Worm (Caenorhabditis elegans) whole organism, late embryonic: ENCODE measurements around the gene dgk-5.

Experiments used
- F13H6.1 ChIP-seq: sonication (generic microtip); optimal IDR thresholded peaks from 2 replicates; lab custom pipeline; 2016; ENCODE audit warnings: missing genetic modification characterization, missing compliant biosample characterization
- K02D7.2 ChIP-seq: sonication (generic microtip); optimal IDR thresholded peaks from 2 replicates; lab custom pipeline; 2017; ENCODE audit warnings: mild to moderate bottlenecking, missing genetic modification characterization, missing compliant biosample characterization
- T23F11.4 ChIP-seq: fragments of 200-800 bp; sonication (Bioruptor generic); optimal IDR thresholded peaks from 2 replicates; lab custom pipeline; 2018; ENCODE audit warnings: mild to moderate bottlenecking, missing genetic modification characterization, missing compliant biosample characterization
- Y22D7AL.16 ChIP-seq: sonication (generic microtip); optimal IDR thresholded peaks from 2 replicates; lab custom pipeline; 2016; ENCODE audit warnings: missing genetic modification characterization, missing compliant biosample characterization
- ama-1 ChIP-seq: fragments of 150-350 bp; optimal IDR thresholded peaks from 2 replicates; lab custom pipeline; 2014
- ceh-14 ChIP-seq: sonication (generic microtip); optimal IDR thresholded peaks from 2 replicates; lab custom pipeline; 2016; ENCODE audit warnings: missing genotype, missing genetic modification characterization, missing compliant biosample characterization
- ceh-18 ChIP-seq: sonication (generic microtip); optimal IDR thresholded peaks from 2 replicates; lab custom pipeline; 2016; ENCODE audit warnings: missing genetic modification characterization, missing compliant biosample characterization
- ceh-22 ChIP-seq: sonication (generic microtip); optimal IDR thresholded peaks from 2 replicates; lab custom pipeline; 2017; ENCODE audit warnings: missing biosample characterization, missing genetic modification characterization
- ceh-24 ChIP-seq: sonication (generic microtip); optimal IDR thresholded peaks from 2 replicates; lab custom pipeline; 2016; ENCODE audit warnings: mild to moderate bottlenecking, missing genetic modification characterization, missing compliant biosample characterization
- ceh-30 ChIP-seq: fragments of 150-350 bp; optimal IDR thresholded peaks from 2 replicates; lab custom pipeline; 2014; ENCODE audit warnings: missing biosample characterization, missing genetic modification characterization
- ceh-31 ChIP-seq: sonication (generic microtip); optimal IDR thresholded peaks from 2 replicates; lab custom pipeline; 2016; ENCODE audit warnings: missing genetic modification characterization, missing compliant biosample characterization
- ceh-34 ChIP-seq: sonication (generic microtip); optimal IDR thresholded peaks from 2 replicates; lab custom pipeline; 2016; ENCODE audit warnings: mild to moderate bottlenecking, missing genetic modification characterization, missing compliant biosample characterization
- ceh-45 ChIP-seq: fragments of 200-800 bp; sonication (Bioruptor generic); IDR thresholded peaks from 2 replicates; pipeline ENCODE4 v1.3.6; 2022; ENCODE audit warnings: missing genetic modification reagents, missing genetic modification characterization, missing compliant biosample characterization
- ceh-48 ChIP-seq: sonication (generic microtip); optimal IDR thresholded peaks from 2 replicates; lab custom pipeline; 2016; ENCODE audit warnings: missing genetic modification characterization, inconsistent platforms, missing compliant biosample characterization
- ceh-9 ChIP-seq: sonication (generic microtip); optimal IDR thresholded peaks from 2 replicates; lab custom pipeline; 2016; ENCODE audit warnings: mild to moderate bottlenecking, missing genetic modification characterization, inconsistent platforms, missing compliant biosample characterization
- che-1 ChIP-seq: sonication (generic microtip); optimal IDR thresholded peaks from 2 replicates; lab custom pipeline; 2016; ENCODE audit warnings: mild to moderate bottlenecking, missing genetic modification characterization, missing compliant biosample characterization
- elt-2 ChIP-seq: sonication (generic microtip); optimal IDR thresholded peaks from 2 replicates; lab custom pipeline; 2016; ENCODE audit warnings: missing genetic modification reagents, missing genetic modification characterization, missing compliant biosample characterization
- elt-4 ChIP-seq: sonication (generic microtip); optimal IDR thresholded peaks from 2 replicates; lab custom pipeline; 2016; ENCODE audit warnings: missing genetic modification characterization, missing compliant biosample characterization
- ets-4 ChIP-seq: sonication (generic microtip); optimal IDR thresholded peaks from 2 replicates; lab custom pipeline; 2016; ENCODE audit warnings: missing genetic modification characterization, missing compliant biosample characterization
- fax-1 ChIP-seq: sonication (generic microtip); optimal IDR thresholded peaks from 2 replicates; lab custom pipeline; 2016; ENCODE audit warnings: missing genotype, missing genetic modification characterization, missing compliant biosample characterization
- fkh-10 ChIP-seq: fragments of 150-350 bp; optimal IDR thresholded peaks from 2 replicates; lab custom pipeline; 2014; ENCODE audit warnings: missing biosample characterization, missing genetic modification reagents, missing genetic modification characterization
- fkh-6 ChIP-seq: sonication (generic microtip); optimal IDR thresholded peaks from 2 replicates; lab custom pipeline; 2016; ENCODE audit warnings: missing genetic modification characterization, missing compliant biosample characterization
- gmeb-2 ChIP-seq: sonication (generic microtip); optimal IDR thresholded peaks from 2 replicates; lab custom pipeline; 2016; ENCODE audit warnings: missing genetic modification characterization, inconsistent platforms, missing compliant biosample characterization
- hlh-13 ChIP-seq: fragments of 200-800 bp; sonication (Bioruptor generic); optimal IDR thresholded peaks from 2 replicates; lab custom pipeline; 2018; ENCODE audit warnings: mild to moderate bottlenecking, missing genetic modification characterization, missing compliant biosample characterization
- hlh-15 ChIP-seq: sonication (generic microtip); optimal IDR thresholded peaks from 2 replicates; lab custom pipeline; 2016; ENCODE audit warnings: missing genetic modification characterization, missing compliant biosample characterization
- hlh-30 ChIP-seq: sonication (generic microtip); optimal IDR thresholded peaks from 2 replicates; lab custom pipeline; 2017; ENCODE audit warnings: antibody characterized with exemption, missing genetic modification characterization, missing compliant biosample characterization; ENCODE audit not compliant: insufficient read depth
- hlh-6 ChIP-seq: sonication (generic microtip); optimal IDR thresholded peaks from 2 replicates; lab custom pipeline; 2016; ENCODE audit warnings: missing genotype, missing genetic modification characterization, missing compliant biosample characterization
- hlh-8 ChIP-seq: sonication (generic microtip); optimal IDR thresholded peaks from 2 replicates; lab custom pipeline; 2016; ENCODE audit warnings: missing genotype, missing genetic modification characterization, missing compliant biosample characterization
- lim-6 ChIP-seq: sonication (generic microtip); optimal IDR thresholded peaks from 2 replicates; lab custom pipeline; 2016; ENCODE audit warnings: missing genetic modification characterization, missing compliant biosample characterization
- nfya-1 ChIP-seq: sonication (generic microtip); optimal IDR thresholded peaks from 2 replicates; lab custom pipeline; 2017; ENCODE audit warnings: missing genetic modification characterization, mild to moderate bottlenecking, missing compliant biosample characterization, antibody characterized with exemption, moderate library complexity
- nhr-11 ChIP-seq: fragments of 150-350 bp; optimal IDR thresholded peaks from 2 replicates; lab custom pipeline; 2014; ENCODE audit warnings: missing biosample characterization, missing genetic modification characterization
- nhr-232 ChIP-seq: sonication (generic microtip); optimal IDR thresholded peaks from 2 replicates; lab custom pipeline; 2016; ENCODE audit warnings: missing genetic modification characterization, missing compliant biosample characterization
- npax-4 ChIP-seq: sonication (generic microtip); optimal IDR thresholded peaks from 2 replicates; lab custom pipeline; 2016; ENCODE audit warnings: missing genetic modification characterization, missing compliant biosample characterization
- pag-3 ChIP-seq: sonication (generic microtip); optimal IDR thresholded peaks from 2 replicates; lab custom pipeline; 2016; ENCODE audit warnings: missing compliant biosample characterization, missing genetic modification characterization, borderline replicate concordance
- pat-9 ChIP-seq: fragments of 200-800 bp; sonication (Bioruptor generic); optimal IDR thresholded peaks from 2 replicates; lab custom pipeline; 2018; ENCODE audit warnings: mild to moderate bottlenecking, missing genetic modification characterization, moderate library complexity, missing compliant biosample characterization
- pha-2 ChIP-seq: sonication (generic microtip); optimal IDR thresholded peaks from 2 replicates; lab custom pipeline; 2017; ENCODE audit warnings: mild to moderate bottlenecking, missing genetic modification characterization, missing compliant biosample characterization
- pha-4 ChIP-seq: fragments of 150-350 bp; optimal IDR thresholded peaks from 2 replicates; lab custom pipeline; 2018; ENCODE audit warnings: missing biosample characterization, missing genetic modification reagents, missing genetic modification characterization
- pros-1 ChIP-seq: fragments of 150-350 bp; optimal IDR thresholded peaks from 2 replicates; lab custom pipeline; 2014; ENCODE audit warnings: missing biosample characterization, missing genetic modification reagents, missing genetic modification characterization
- ref-2 ChIP-seq: sonication (generic microtip); optimal IDR thresholded peaks from 2 replicates; lab custom pipeline; 2016; ENCODE audit warnings: missing genetic modification characterization, missing compliant biosample characterization
- sdc-2 ChIP-seq: sonication (generic microtip); optimal IDR thresholded peaks from 2 replicates; lab custom pipeline; 2016; ENCODE audit warnings: missing genotype, missing genetic modification characterization, missing compliant biosample characterization
- sox-2 ChIP-seq: fragments of 200-800 bp; sonication (Bioruptor generic); IDR thresholded peaks from 2 replicates; pipeline ENCODE4 v1.3.6; 2022; ENCODE audit warnings: missing genetic modification reagents, missing genetic modification characterization, missing compliant biosample characterization
- sox-4 ChIP-seq: sonication (generic microtip); optimal IDR thresholded peaks from 2 replicates; lab custom pipeline; 2017; ENCODE audit warnings: mild to moderate bottlenecking, missing genetic modification characterization, inconsistent platforms, missing compliant biosample characterization
- syd-9 ChIP-seq: sonication (generic microtip); optimal IDR thresholded peaks from 2 replicates; lab custom pipeline; 2016; ENCODE audit warnings: mild to moderate bottlenecking, missing genetic modification characterization, moderate library complexity, missing compliant biosample characterization
- tbx-2 ChIP-seq: sonication (generic microtip); optimal IDR thresholded peaks from 2 replicates; lab custom pipeline; 2016; ENCODE audit warnings: missing genetic modification characterization, missing compliant biosample characterization
- unc-3 ChIP-seq, 2 experiments: fragments of 200-800 bp in 1 of 2; sonication (Bioruptor generic) in 1 of 2; sonication (generic microtip) in 1 of 2; conservative IDR thresholded peaks in 1 of 2; optimal IDR thresholded peaks in 1 of 2; 2 replicates each; pipeline versions ENCODE4 v1.3.6 to Lab custom; 2016 to 2022; ENCODE audit warnings: missing compliant biosample characterization in 2 of 2, missing genetic modification characterization in 2 of 2, missing genetic modification reagents in 1 of 2
- unc-42 ChIP-seq: sonication (generic microtip); optimal IDR thresholded peaks from 2 replicates; lab custom pipeline; 2016; ENCODE audit warnings: missing genotype, missing genetic modification characterization, missing compliant biosample characterization
- unc-55 ChIP-seq: sonication (generic microtip); optimal IDR thresholded peaks from 2 replicates; lab custom pipeline; 2017; ENCODE audit warnings: missing biosample characterization, missing genetic modification reagents, missing genetic modification characterization
- unc-86 ChIP-seq: sonication (generic microtip); optimal IDR thresholded peaks from 2 replicates; lab custom pipeline; 2016; ENCODE audit warnings: missing genetic modification characterization, missing compliant biosample characterization
- zip-5 ChIP-seq: sonication (generic microtip); optimal IDR thresholded peaks from 2 replicates; lab custom pipeline; 2016; ENCODE audit warnings: missing genetic modification characterization, missing compliant biosample characterization

Gene dgk-5

ce11 chrII:6469340-6469739 lies 1.5 kb downstream of the dgk-5 start:
- TF ChIP-seq ets-4 (no peak), sdc-2 (tag; lab: Kevin White, UChicago) (no peak), pros-1 (no peak), ceh-9 (tag; lab: Kevin White, UChicago) (no peak), pha-2 (tag; lab: Kevin White, UChicago) (no peak), gmeb-2 (tag; lab: Kevin White, UChicago) (no peak), ceh-18 (tag; lab: Kevin White, UChicago) (no peak), zip-5 (no peak), che-1 (tag; lab: Kevin White, UChicago) (no peak), unc-3 (GFP tag; conservative IDR thresholded peaks at IDR 0.05; lab: Robert Waterston, UW) (no peak), unc-3 (tag; optimal IDR thresholded peaks at IDR 0.05; lab: Kevin White, UChicago) (no peak), F13H6.1 (tag; lab: Kevin White, UChicago) (no peak), syd-9 (tag; lab: Kevin White, UChicago) (no peak), ceh-48 (no peak), npax-4 (no peak), nhr-11 (tag; lab: Kevin White, UChicago) (no peak), hlh-15 (no peak), unc-42 (tag; lab: Kevin White, UChicago) (no peak), sox-4 (tag; lab: Kevin White, UChicago) (no peak)

- no peak for TF ChIP-seq che-1 (tag; lab: Kevin White, UChicago)
- TF ChIP-seq, all 69 proteins: peak for 0
Observed at ce11 chrII:6454671-6455070, 16.2 kb downstream of the dgk-5 start, which contains the start of gene aptf-1. Gene aptf-1, plus strand, starts transcription at chrII:6454971.

DNA sequence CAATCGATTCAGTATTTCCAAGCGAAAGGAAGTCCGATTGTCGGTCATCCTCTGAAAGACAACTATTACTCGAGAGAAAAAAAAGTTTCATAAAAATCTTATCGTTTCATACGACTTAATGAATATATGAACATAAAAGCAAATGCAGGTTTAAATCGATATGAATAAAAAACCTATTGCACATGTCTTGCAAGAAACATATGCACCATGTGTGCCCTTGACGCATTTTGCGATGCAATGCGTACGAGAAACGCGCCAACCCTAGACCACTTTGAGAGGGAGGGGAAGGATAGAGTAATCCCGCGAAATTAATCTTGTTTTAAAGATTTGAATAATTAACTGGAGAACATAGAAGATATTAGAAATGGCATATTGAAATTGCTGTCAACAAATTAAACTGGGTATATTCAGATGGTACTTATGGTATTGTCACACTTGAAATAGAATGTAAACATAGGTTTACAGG lies 17.5 kb downstream of the dgk-5 start, which contains the start of gene atg-16.2:
Gene atg-16.2, minus strand, starts transcription at position 51 of the 466 bp plus-strand sequence.
- TF ChIP-seq fkh-6 (tag; lab: Kevin White, UChicago) (no peak), F13H6.1 (tag; lab: Kevin White, UChicago) (no peak), pat-9 (tag; lab: Kevin White, UChicago) (no peak), gmeb-2 (tag; lab: Kevin White, UChicago) (no peak), ama-1 (lab: Kevin White, UChicago) (no peak), fkh-10 (GFP tag; lab: Kevin White, UChicago) (no peak), pros-1 (no peak), tbx-2 (tag; lab: Kevin White, UChicago) (no peak), unc-86 (tag; lab: Kevin White, UChicago) (no peak), elt-4 (tag; lab: Kevin White, UChicago) (no peak), nhr-232 (tag; lab: Kevin White, UChicago) (no peak), sox-2 (GFP tag; lab: Robert Waterston, UW) (no peak), pha-4 (tag; lab: Kevin White, UChicago) (no peak), hlh-13 (no peak), ceh-14 (tag; lab: Kevin White, UChicago) (peak; percentile 11), elt-2 (no peak), ceh-31 (peak; percentile 62), fax-1 (tag; lab: Kevin White, UChicago) (no peak), nfya-1 (tag; lab: Kevin White, UChicago) (peak; percentile 37), T23F11.4 (GFP tag; lab: Kevin White, UChicago) (no peak), lim-6 (no peak), pag-3 (tag; lab: Kevin White, UChicago) (no peak), unc-55 (GFP tag; lab: Kevin White, UChicago) (no peak), hlh-8 (tag; lab: Kevin White, UChicago) (peak; percentile 21), che-1 (tag; lab: Kevin White, UChicago) (no peak), hlh-30 (tag; lab: Kevin White, UChicago) (peak; percentile 60), zip-5 (no peak), ceh-24 (no peak), ceh-30 (tag; lab: Kevin White, UChicago) (no peak), ceh-22 (no peak), ref-2 (tag; lab: Kevin White, UChicago) (no peak), ets-4 (no peak), ceh-34 (tag; lab: Kevin White, UChicago) (no peak), K02D7.2 (tag; lab: Kevin White, UChicago) (no peak), hlh-6 (tag; lab: Kevin White, UChicago) (no peak), ceh-45 (GFP tag; lab: Robert Waterston, UW) (no peak), npax-4 (no peak), Y22D7AL.16 (no peak), ceh-48 (peak; percentile 13)
